Fruit fly (Drosophila melanogaster) whole organism, embryonic: Measurements from ENCODE around the gene Mtp.

ENCODE experiments used
- CG10654 ChIP-seq: fragments of 200-800 bp; sonication (Bioruptor generic); optimal IDR thresholded peaks from 2 replicates; lab custom pipeline; 2016; ENCODE audit warnings: missing biosample characterization, missing genetic modification characterization
- CG13624 ChIP-seq: fragments of 200-800 bp; sonication (Bioruptor generic); optimal IDR thresholded peaks from 2 replicates; lab custom pipeline; 2016; ENCODE audit warnings: missing biosample characterization, missing genetic modification characterization
- CG13894 ChIP-seq: fragments of 200-800 bp; sonication (Bioruptor generic); optimal IDR thresholded peaks from 3 replicates; lab custom pipeline; 2018; ENCODE audit warnings: missing biosample characterization, mild to moderate bottlenecking, missing genetic modification characterization, moderate library complexity
- CG17186 ChIP-seq: fragments of 200-800 bp; sonication (Bioruptor generic); optimal IDR thresholded peaks from 3 replicates; lab custom pipeline; 2017; ENCODE audit warnings: missing biosample characterization, missing genetic modification reagents, missing genetic modification characterization
- CG17802 ChIP-seq: fragments of 200-800 bp; sonication (Bioruptor generic); optimal IDR thresholded peaks from 2 replicates; lab custom pipeline; 2018; ENCODE audit warnings: missing biosample characterization, mild to moderate bottlenecking, missing genetic modification characterization, moderate library complexity
- CG2116 ChIP-seq: fragments of 200-800 bp; sonication (Bioruptor generic); optimal IDR thresholded peaks from 3 replicates; lab custom pipeline; 2018; ENCODE audit warnings: missing biosample characterization, mild to moderate bottlenecking, missing genetic modification characterization
- CG31388 ChIP-seq: fragments of 200-800 bp; sonication (Bioruptor generic); optimal IDR thresholded peaks from 2 replicates; lab custom pipeline; 2016; ENCODE audit warnings: missing biosample characterization, missing genetic modification characterization
- CG3407 ChIP-seq: fragments of 200-800 bp; sonication (Bioruptor generic); optimal IDR thresholded peaks from 2 replicates; lab custom pipeline; 2018; ENCODE audit warnings: missing biosample characterization, mild to moderate bottlenecking, missing genetic modification characterization
- CG43689 ChIP-seq: fragments of 200-800 bp; sonication (Bioruptor generic); IDR thresholded peaks from 2 replicates; pipeline ENCODE4 v1.3.6; 2022; ENCODE audit warnings: missing biosample characterization, missing genetic modification characterization
- CG4617 ChIP-seq: fragments of 200-800 bp; sonication (Bioruptor generic); optimal IDR thresholded peaks from 3 replicates; lab custom pipeline; 2016; ENCODE audit warnings: missing biosample characterization, missing genetic modification characterization, borderline replicate concordance
- CG4707 ChIP-seq: fragments of 200-800 bp; sonication (Bioruptor generic); optimal IDR thresholded peaks from 2 replicates; lab custom pipeline; 2018; ENCODE audit warnings: missing biosample characterization, mild to moderate bottlenecking, missing genetic modification characterization, moderate library complexity
- CG4854 ChIP-seq: fragments of 200-800 bp; sonication (Bioruptor generic); optimal IDR thresholded peaks from 2 replicates; lab custom pipeline; 2016; ENCODE audit warnings: missing biosample characterization, missing genetic modification characterization, inconsistent platforms
- CG6854 ChIP-seq: fragments of 200-800 bp; sonication (Bioruptor generic); optimal IDR thresholded peaks from 3 replicates; lab custom pipeline; 2017; ENCODE audit warnings: missing biosample characterization, mild to moderate bottlenecking, missing genetic modification characterization
- CG8290 ChIP-seq, 3 experiments: fragments of 200-800 bp; sonication (Bioruptor generic); optimal IDR thresholded peaks; 2 replicates each; lab custom pipeline; 2016 to 2019; ENCODE audit warnings: missing biosample characterization in 3 of 3, missing genetic modification characterization in 3 of 3, mild to moderate bottlenecking in 2 of 3, moderate library complexity in 1 of 3
- CG8944 ChIP-seq: fragments of 200-800 bp; sonication (Bioruptor generic); optimal IDR thresholded peaks from 3 replicates; lab custom pipeline; 2016; ENCODE audit warnings: missing biosample characterization, missing genetic modification characterization
- CG9215 ChIP-seq: fragments of 200-800 bp; sonication (Bioruptor generic); IDR thresholded peaks from 2 replicates; pipeline ENCODE4 v1.3.6; 2022; ENCODE audit warnings: missing biosample characterization, missing genetic modification characterization
- Dref ChIP-seq: fragments of 200-800 bp; sonication (Bioruptor generic); IDR thresholded peaks from 2 replicates; pipeline ENCODE4 v1.3.6; 2022; ENCODE audit warnings: missing biosample characterization, missing genetic modification characterization
- Fer2 ChIP-seq: fragments of 200-800 bp; sonication (Bioruptor generic); optimal IDR thresholded peaks from 2 replicates; lab custom pipeline; 2018; ENCODE audit warnings: missing biosample characterization, mild to moderate bottlenecking, missing genetic modification characterization, moderate library complexity
- H2.0 ChIP-seq: fragments of 200-800 bp; sonication (Bioruptor generic); IDR thresholded peaks from 2 replicates; pipeline ENCODE4 v1.3.6; 2022; ENCODE audit warnings: missing biosample characterization, missing genetic modification characterization
- Lpt ChIP-seq: fragments of >200 bp; optimal IDR thresholded peaks from 2 replicates; lab custom pipeline; 2018; ENCODE audit warnings: missing biosample characterization, missing genetic modification characterization
- Med ChIP-seq: fragments of 200-800 bp; sonication (Bioruptor generic); peaks from one replicate; lab custom pipeline; 2016; ENCODE audit warnings: missing biosample characterization, missing genetic modification characterization, mild to moderate bottlenecking, inconsistent platforms, moderate library complexity
- NC2β ChIP-seq: fragments of 200-800 bp; sonication (Bioruptor generic); optimal IDR thresholded peaks from 2 replicates; lab custom pipeline; 2016; ENCODE audit warnings: missing biosample characterization, missing genetic modification characterization
- NFAT ChIP-seq: fragments of 200-800 bp; sonication (Bioruptor generic); IDR thresholded peaks from 2 replicates; pipeline ENCODE4 v1.3.6; 2022; ENCODE audit warnings: missing biosample characterization, missing genetic modification characterization
- Nf-YB ChIP-seq: fragments of 200-800 bp; sonication (Bioruptor generic); optimal IDR thresholded peaks from 3 replicates; lab custom pipeline; 2019; ENCODE audit warnings: missing biosample characterization, mild to moderate bottlenecking, missing genetic modification characterization, moderate library complexity
- Oli ChIP-seq: fragments of 200-800 bp; sonication (Bioruptor generic); optimal IDR thresholded peaks from 2 replicates; lab custom pipeline; 2018; ENCODE audit warnings: missing biosample characterization, mild to moderate bottlenecking, missing genetic modification characterization, moderate library complexity
- Ptx1 ChIP-seq: fragments of 200-800 bp; sonication (Bioruptor generic); IDR thresholded peaks from 2 replicates; pipeline ENCODE4 v1.3.6; 2022; ENCODE audit warnings: missing biosample characterization, missing genetic modification characterization
- abd-A ChIP-seq: fragments of 200-800 bp; sonication (Bioruptor generic); optimal IDR thresholded peaks from 3 replicates; lab custom pipeline; 2019; ENCODE audit warnings: missing biosample characterization, mild to moderate bottlenecking, missing genetic modification characterization, moderate library complexity
- ara ChIP-seq: fragments of 200-800 bp; sonication (Bioruptor generic); IDR thresholded peaks from 2 replicates; pipeline ENCODE4 v1.3.6; 2022; ENCODE audit warnings: missing biosample characterization, missing genetic modification characterization
- bab2 ChIP-seq: fragments of 200-800 bp; sonication (Bioruptor generic); optimal IDR thresholded peaks from 2 replicates; lab custom pipeline; 2016; ENCODE audit warnings: missing biosample characterization, missing genetic modification characterization
- bigmax ChIP-seq: fragments of 200-800 bp; sonication (Bioruptor generic); optimal IDR thresholded peaks from 2 replicates; lab custom pipeline; 2018; ENCODE audit warnings: missing biosample characterization, mild to moderate bottlenecking, missing genetic modification characterization
- cas ChIP-seq: fragments of 200-800 bp; sonication (Bioruptor generic); IDR thresholded peaks from 2 replicates; pipeline ENCODE4 v1.3.6; 2022; ENCODE audit warnings: missing biosample characterization, missing genetic modification characterization
- chinmo ChIP-seq: fragments of 200-800 bp; sonication (Bioruptor generic); IDR thresholded peaks from 4 replicates; pipeline ENCODE4 v1.3.6; 2022; ENCODE audit warnings: missing biosample characterization, missing genetic modification characterization; ENCODE audit not compliant: partially characterized antibody
- cwo ChIP-seq: fragments of 200-800 bp; sonication (Bioruptor generic); optimal IDR thresholded peaks from 3 replicates; lab custom pipeline; 2017; ENCODE audit warnings: missing biosample characterization, missing genetic modification characterization, mild to moderate bottlenecking, moderate library complexity, missing genetic modification reagents
- ems ChIP-seq: fragments of 200-800 bp; sonication (Bioruptor generic); optimal IDR thresholded peaks from 3 replicates; lab custom pipeline; 2016; ENCODE audit warnings: missing biosample characterization, missing genetic modification characterization
- en ChIP-seq: fragments of 200-800 bp; sonication (Bioruptor generic); optimal IDR thresholded peaks from 2 replicates; lab custom pipeline; 2016; ENCODE audit warnings: missing biosample characterization, missing genetic modification characterization
- gsb ChIP-seq: fragments of 200-800 bp; sonication (Bioruptor generic); IDR thresholded peaks from 2 replicates; pipeline ENCODE4 v1.3.6; 2022; ENCODE audit warnings: missing biosample characterization, missing genetic modification characterization
- ham ChIP-seq: fragments of 200-800 bp; sonication (Bioruptor generic); IDR thresholded peaks from 2 replicates; pipeline ENCODE4 v1.3.6; 2022; ENCODE audit warnings: missing biosample characterization, missing genetic modification characterization
- jigr1 ChIP-seq: fragments of 200-800 bp; sonication (Bioruptor generic); IDR thresholded peaks from 3 replicates; pipeline ENCODE4 v1.3.6; 2022; ENCODE audit warnings: missing biosample characterization, missing genetic modification characterization
- lab ChIP-seq: fragments of 200-800 bp; sonication (Bioruptor generic); optimal IDR thresholded peaks from 3 replicates; lab custom pipeline; 2017; ENCODE audit warnings: missing biosample characterization, missing genetic modification characterization, mild to moderate bottlenecking, moderate library complexity, missing genetic modification reagents
- lmd ChIP-seq: fragments of 200-800 bp; sonication (Bioruptor generic); IDR thresholded peaks from 2 replicates; pipeline ENCODE4 v1.3.6; 2022; ENCODE audit warnings: missing biosample characterization, missing genetic modification characterization
- run ChIP-seq: fragments of 200-800 bp; sonication (Bioruptor generic); optimal IDR thresholded peaks from 3 replicates; lab custom pipeline; 2018; ENCODE audit warnings: missing biosample characterization, mild to moderate bottlenecking, missing genetic modification characterization
- scrt ChIP-seq: fragments of 200-800 bp; sonication (Bioruptor generic); optimal IDR thresholded peaks from 2 replicates; lab custom pipeline; 2018; ENCODE audit warnings: missing biosample characterization, mild to moderate bottlenecking, missing genetic modification characterization, moderate library complexity
- sd ChIP-seq: fragments of 200-800 bp; sonication (Bioruptor generic); optimal IDR thresholded peaks from 3 replicates; lab custom pipeline; 2018; ENCODE audit warnings: missing biosample characterization, mild to moderate bottlenecking, missing genetic modification characterization, moderate library complexity
- sisA ChIP-seq: fragments of 200-800 bp; sonication (Bioruptor generic); IDR thresholded peaks from 2 replicates; pipeline ENCODE4 v1.3.6; 2022; ENCODE audit warnings: missing biosample characterization, missing genetic modification characterization
- ssp ChIP-seq: fragments of 200-800 bp; sonication (Bioruptor generic); IDR thresholded peaks from 2 replicates; pipeline ENCODE4 v1.3.6; 2022; ENCODE audit warnings: missing biosample characterization, missing genetic modification characterization
- sug ChIP-seq: fragments of 200-800 bp; optimal IDR thresholded peaks from 2 replicates; lab custom pipeline; 2019; ENCODE audit warnings: missing biosample characterization, mild to moderate bottlenecking, missing genetic modification characterization, moderate library complexity
- tin ChIP-seq: fragments of 200-800 bp; sonication (Bioruptor generic); optimal IDR thresholded peaks from 3 replicates; lab custom pipeline; 2016; ENCODE audit warnings: missing biosample characterization, missing genetic modification characterization
- twi ChIP-seq: fragments of 200-800 bp; optimal IDR thresholded peaks from 2 replicates; lab custom pipeline; 2019; ENCODE audit warnings: missing biosample characterization, mild to moderate bottlenecking, missing genetic modification characterization, moderate library complexity
- usp ChIP-seq: fragments of >200 bp; optimal IDR thresholded peaks from 2 replicates; lab custom pipeline; 2017; ENCODE audit warnings: missing biosample characterization, missing genetic modification characterization
- vvl ChIP-seq: fragments of 200-800 bp; sonication (Bioruptor generic); IDR thresholded peaks from 2 replicates; pipeline ENCODE4 v1.3.6; 2022; ENCODE audit warnings: missing biosample characterization, missing genetic modification characterization
- zen2 ChIP-seq: fragments of 200-800 bp; sonication (Bioruptor generic); IDR thresholded peaks from 3 replicates; pipeline ENCODE4 v1.3.6; 2022; ENCODE audit warnings: missing biosample characterization, missing genetic modification characterization; ENCODE audit not compliant: partially characterized antibody

The Mtp gene

DNA sequence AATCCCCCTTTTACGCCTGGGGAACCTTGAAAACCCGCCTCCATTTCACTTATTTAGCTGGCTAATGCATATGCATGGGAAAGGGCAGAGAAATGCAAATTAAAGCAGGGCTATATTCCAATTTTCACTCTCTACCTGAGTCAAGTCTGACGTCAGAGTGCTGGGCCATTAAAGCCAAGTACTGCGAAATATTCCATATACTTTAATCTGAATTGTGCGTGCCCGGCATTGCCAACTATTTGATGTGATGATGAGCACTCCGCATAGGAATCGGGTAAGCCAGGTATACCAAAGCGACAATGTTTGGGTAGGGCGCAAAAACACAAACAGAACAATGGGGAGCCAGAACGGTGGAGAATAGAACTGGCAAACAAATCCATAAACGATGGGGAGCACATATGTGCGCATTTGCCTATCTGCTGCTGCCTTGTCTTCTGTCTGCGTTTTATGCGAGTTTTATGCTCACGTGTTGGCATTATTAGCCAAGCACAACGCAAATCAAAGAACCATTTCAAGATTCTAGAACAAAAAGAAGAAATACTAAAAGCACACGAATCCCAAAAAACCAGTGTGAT is 43.0 kb downstream of the Mtp start:
- no peak for TF ChIP-seq CG8290 (GFP tag; optimal IDR thresholded peaks at IDR 0.05; lab: Kevin White, UChicago)
- TF ChIP-seq CG8290 (tag; optimal IDR thresholded peaks at IDR 0.05; lab: Kevin White, UChicago): peak in 1 of 2 experiments; percentile 52
- peak; percentile 23; the same call in 1 of the 2 replicates for TF ChIP-seq NFAT (GFP tag; lab: Robert Waterston, UW)
- peak; percentile 44 for TF ChIP-seq abd-A
- TF ChIP-seq CG17186: no peak
- no peak for TF ChIP-seq sisA (GFP tag; lab: Robert Waterston, UW)
- TF ChIP-seq CG9215 (GFP tag; lab: Robert Waterston, UW): no peak
- no peak for TF ChIP-seq cas (GFP tag; lab: Robert Waterston, UW)
- TF ChIP-seq vvl (GFP tag; lab: Robert Waterston, UW): peak; percentile 59; the same call in 1 of the 2 replicates
- no peak for TF ChIP-seq CG8944 (GFP tag; lab: Kevin White, UChicago)
- no peak for TF ChIP-seq twi (tag; lab: Kevin White, UChicago)
- no peak for TF ChIP-seq CG31388 (GFP tag; lab: Kevin White, UChicago)
- TF ChIP-seq bigmax (GFP tag; lab: Kevin White, UChicago): no peak
- TF ChIP-seq zen2 (GFP tag; lab: Robert Waterston, UW): no peak
- TF ChIP-seq cwo (GFP tag; lab: Kevin White, UChicago): peak; percentile 81
- TF ChIP-seq Oli (tag; lab: Kevin White, UChicago): no peak
- no peak for TF ChIP-seq lab (GFP tag; lab: Kevin White, UChicago)
- TF ChIP-seq CG6854 (GFP tag; lab: Kevin White, UChicago): no peak
- no peak for TF ChIP-seq tin (GFP tag; lab: Kevin White, UChicago)
- TF ChIP-seq run: no peak
- no peak for TF ChIP-seq CG4854
- no peak for TF ChIP-seq CG4707 (GFP tag; lab: Kevin White, UChicago)
- no peak for TF ChIP-seq Ptx1 (GFP tag; lab: Robert Waterston, UW)
- TF ChIP-seq NC2β: no peak
- no peak for TF ChIP-seq CG2116
- no peak for TF ChIP-seq CG3407 (GFP tag; lab: Kevin White, UChicago)
- no peak for TF ChIP-seq CG43689 (GFP tag; lab: Robert Waterston, UW)
- TF ChIP-seq gsb (GFP tag; lab: Robert Waterston, UW): no peak
- no peak for TF ChIP-seq sug (tag; lab: Kevin White, UChicago)
- no peak for TF ChIP-seq Nf-YB
- TF ChIP-seq ara (GFP tag; lab: Robert Waterston, UW): no peak
- no peak for TF ChIP-seq scrt (GFP tag; lab: Kevin White, UChicago)
- no peak for TF ChIP-seq Fer2 (tag; lab: Kevin White, UChicago)
- no peak for TF ChIP-seq jigr1 (GFP tag; lab: Robert Waterston, UW)
- no peak for TF ChIP-seq CG17802 (tag; lab: Kevin White, UChicago)
- no peak for TF ChIP-seq bab2 (GFP tag; lab: Kevin White, UChicago)
- TF ChIP-seq Lpt (GFP tag; lab: Kevin White, UChicago): no peak
- no peak for TF ChIP-seq usp (GFP tag; lab: Kevin White, UChicago)
- no peak for TF ChIP-seq lmd (GFP tag; lab: Robert Waterston, UW)
- TF ChIP-seq CG10654: no peak
- 0 out of 4 replicates have a peak, but pooled peaks have one; percentile 47 for TF ChIP-seq chinmo (GFP tag; lab: Robert Waterston, UW)
- peak; percentile 67 for TF ChIP-seq Med (GFP tag; lab: Kevin White, UChicago)
- TF ChIP-seq CG4617 (GFP tag; lab: Kevin White, UChicago): no peak
- no peak for TF ChIP-seq H2.0 (GFP tag; lab: Robert Waterston, UW)
- TF ChIP-seq ems: no peak
- TF ChIP-seq en (GFP tag; lab: Kevin White, UChicago): no peak
- peak; percentile 35 for TF ChIP-seq CG13624
- peak; percentile 66 for TF ChIP-seq CG13894 (tag; lab: Kevin White, UChicago)
- no peak for TF ChIP-seq ham (GFP tag; lab: Robert Waterston, UW)
- TF ChIP-seq Dref (GFP tag; lab: Robert Waterston, UW): no peak
- TF ChIP-seq ssp: no peak
- peak; percentile 49 for TF ChIP-seq sd (tag; lab: Kevin White, UChicago)
